Worm (Caenorhabditis elegans) whole organism, L4 larva: ENCODE measurements around the gene atg-2.

Source experiments
- F10B5.3 ChIP-seq: sonication (generic microtip); optimal IDR thresholded peaks from 2 replicates; lab custom pipeline; 2016; ENCODE audit warnings: mild to moderate bottlenecking, missing genetic modification characterization, missing compliant biosample characterization
- F44E2.7 ChIP-seq: fragments of 200-800 bp; sonication (Bioruptor generic); IDR thresholded peaks from 2 replicates; pipeline ENCODE4 v2.1.2; 2022; ENCODE audit warnings: missing genetic modification characterization, missing compliant biosample characterization
- T26A8.4 ChIP-seq: fragments of 200-800 bp; sonication (Bioruptor generic); IDR thresholded peaks from 2 replicates; pipeline ENCODE4 v1.3.6; 2022; ENCODE audit warnings: missing genetic modification characterization, missing compliant biosample characterization
- Y48G9A.11 ChIP-seq: fragments of 200-800 bp; sonication (Bioruptor generic); IDR thresholded peaks from 2 replicates; pipeline ENCODE4 v1.3.6; 2022; ENCODE audit warnings: missing genetic modification reagents, missing genetic modification characterization, missing compliant biosample characterization
- ZK546.5 ChIP-seq, 2 experiments: sonication (generic microtip); optimal IDR thresholded peaks; 2 replicates each; lab custom pipeline; 2017; ENCODE audit warnings: missing biosample characterization in 2 of 2, missing genetic modification characterization in 2 of 2
- ama-1 ChIP-seq: fragments of 150-350 bp; optimal IDR thresholded peaks from 2 replicates; lab custom pipeline; 2014; ENCODE audit warnings: inconsistent platforms, mixed read lengths
- arid-1 ChIP-seq: fragments of 200-800 bp; sonication (Bioruptor generic); conservative IDR thresholded peaks from 2 replicates; pipeline ENCODE4 v1.3.6; 2022; ENCODE audit warnings: missing genetic modification reagents, missing genetic modification characterization, missing compliant biosample characterization
- attf-4 ChIP-seq: sonication (generic microtip); optimal IDR thresholded peaks from 3 replicates; lab custom pipeline; 2017; ENCODE audit warnings: missing biosample characterization, missing genetic modification characterization
- ceh-20 ChIP-seq: fragments of 200-800 bp; sonication (Bioruptor generic); IDR thresholded peaks from 2 replicates; pipeline ENCODE4 v1.3.6; 2022; ENCODE audit warnings: missing genetic modification reagents, missing genetic modification characterization, missing compliant biosample characterization
- ceh-32 ChIP-seq: sonication (generic microtip); optimal IDR thresholded peaks from 2 replicates; lab custom pipeline; 2016; ENCODE audit warnings: mild to moderate bottlenecking, missing genetic modification characterization, missing compliant biosample characterization; ENCODE audit not compliant: poor library complexity
- ceh-62 ChIP-seq: sonication (generic microtip); optimal IDR thresholded peaks from 2 replicates; lab custom pipeline; 2017; ENCODE audit warnings: missing biosample characterization, missing genetic modification characterization
- ctbp-1 ChIP-seq: fragments of 200-800 bp; sonication (Bioruptor generic); IDR thresholded peaks from 2 replicates; pipeline ENCODE4 v1.3.6; 2022; ENCODE audit warnings: missing genetic modification reagents, missing genetic modification characterization, missing compliant biosample characterization
- daf-16 ChIP-seq, 3 experiments: sonication (generic microtip); optimal IDR thresholded peaks; 2 replicates each; lab custom pipeline; 2016 to 2017; ENCODE audit warnings: missing genetic modification characterization in 3 of 3, missing genetic modification reagents in 3 of 3, mild to moderate bottlenecking in 2 of 3, missing compliant biosample characterization in 2 of 3, missing biosample characterization in 1 of 3, moderate library complexity in 1 of 3
- daf-19 ChIP-seq: fragments of 200-800 bp; sonication (Bioruptor generic); conservative IDR thresholded peaks from 2 replicates; pipeline ENCODE4 v1.3.6; 2022; ENCODE audit warnings: missing genetic modification characterization, missing compliant biosample characterization
- daf-8 ChIP-seq: fragments of 200-800 bp; sonication (Bioruptor generic); IDR thresholded peaks from 2 replicates; pipeline ENCODE4 v1.3.6; 2022; ENCODE audit warnings: missing genetic modification characterization, missing compliant biosample characterization
- dmd-6 ChIP-seq: fragments of 200-800 bp; sonication (Bioruptor generic); IDR thresholded peaks from 2 replicates; pipeline ENCODE4 v1.3.6; 2022; ENCODE audit warnings: missing genetic modification reagents, missing genetic modification characterization, missing compliant biosample characterization
- dmd-9 ChIP-seq: fragments of 200-800 bp; sonication (Bioruptor generic); IDR thresholded peaks from 2 replicates; pipeline ENCODE4 v1.3.6; 2022; ENCODE audit warnings: missing genetic modification reagents, missing genetic modification characterization, missing compliant biosample characterization
- dve-1 ChIP-seq: sonication (generic microtip); optimal IDR thresholded peaks from 2 replicates; lab custom pipeline; 2017; ENCODE audit warnings: antibody characterized with exemption, mild to moderate bottlenecking, missing genetic modification characterization, missing compliant biosample characterization; ENCODE audit not compliant: insufficient read depth
- fos-1 ChIP-seq: fragments of 150-350 bp; optimal IDR thresholded peaks from 2 replicates; lab custom pipeline; 2014; ENCODE audit warnings: missing biosample characterization, missing genetic modification characterization
- hlh-11 ChIP-seq: fragments of 200-800 bp; sonication (Bioruptor generic); optimal IDR thresholded peaks from 2 replicates; lab custom pipeline; 2018; ENCODE audit warnings: mild to moderate bottlenecking, missing genetic modification characterization, missing compliant biosample characterization
- lim-7 ChIP-seq: fragments of 200-800 bp; sonication (Bioruptor generic); IDR thresholded peaks from 2 replicates; pipeline ENCODE4 v1.3.6; 2022; ENCODE audit warnings: missing genetic modification characterization, missing compliant biosample characterization
- lin-15B ChIP-seq: fragments of 150-350 bp; sonication (generic microtip); optimal IDR thresholded peaks from 3 replicates; lab custom pipeline; 2014; ENCODE audit warnings: missing biosample characterization, missing genetic modification characterization
- lin-38 ChIP-seq: fragments of 200-800 bp; sonication (Bioruptor generic); IDR thresholded peaks from 2 replicates; pipeline ENCODE4 v1.3.6; 2022; ENCODE audit warnings: missing genetic modification reagents, missing genetic modification characterization, missing compliant biosample characterization
- lin-39 ChIP-seq: fragments of 150-350 bp; optimal IDR thresholded peaks from 2 replicates; lab custom pipeline; 2014; ENCODE audit warnings: missing biosample characterization, missing genetic modification reagents, missing genetic modification characterization
- mdl-1 ChIP-seq, 2 experiments: fragments of 150-350 bp in 1 of 2; sonication (generic microtip) in 1 of 2; optimal IDR thresholded peaks; 2 replicates each; lab custom pipeline; 2014 to 2017; ENCODE audit warnings: missing biosample characterization in 2 of 2, missing genetic modification characterization in 2 of 2
- mdt-29 ChIP-seq: fragments of 200-800 bp; sonication (Bioruptor generic); IDR thresholded peaks from 2 replicates; pipeline ENCODE4 v1.3.6; 2022; ENCODE audit warnings: missing genetic modification reagents, missing genetic modification characterization, missing compliant biosample characterization
- mep-1 ChIP-seq: fragments of 150-350 bp; sonication (generic microtip); optimal IDR thresholded peaks from 3 replicates; lab custom pipeline; 2014; ENCODE audit warnings: missing biosample characterization, missing genetic modification characterization
- mxl-3 ChIP-seq: fragments of 200-800 bp; sonication (Bioruptor generic); optimal IDR thresholded peaks from 2 replicates; lab custom pipeline; 2018; ENCODE audit warnings: mild to moderate bottlenecking, missing genetic modification characterization, missing compliant biosample characterization
- nhr-28 ChIP-seq: fragments of 150-350 bp; optimal IDR thresholded peaks from 2 replicates; lab custom pipeline; 2014; ENCODE audit warnings: missing biosample characterization, missing genetic modification characterization
- nhr-48 ChIP-seq: sonication (generic microtip); optimal IDR thresholded peaks from 2 replicates; lab custom pipeline; 2016; ENCODE audit warnings: mild to moderate bottlenecking, missing genetic modification characterization, missing compliant biosample characterization
- nhr-77 ChIP-seq: fragments of 150-350 bp; optimal IDR thresholded peaks from 2 replicates; lab custom pipeline; 2014; ENCODE audit warnings: missing biosample characterization, missing genetic modification characterization
- pqm-1 ChIP-seq: sonication (generic microtip); optimal IDR thresholded peaks from 2 replicates; lab custom pipeline; 2017; ENCODE audit warnings: missing biosample characterization, missing genetic modification characterization
- sdz-12 ChIP-seq: fragments of 200-800 bp; sonication (Bioruptor generic); optimal IDR thresholded peaks from 2 replicates; lab custom pipeline; 2018; ENCODE audit warnings: mild to moderate bottlenecking, missing genetic modification characterization, missing compliant biosample characterization
- snpc-4 ChIP-seq: fragments of 150-350 bp; optimal IDR thresholded peaks from 2 replicates; lab custom pipeline; 2014; ENCODE audit warnings: missing biosample characterization, missing genetic modification characterization
- spr-3 ChIP-seq: fragments of 200-800 bp; sonication (Bioruptor generic); optimal IDR thresholded peaks from 2 replicates; lab custom pipeline; 2018; ENCODE audit warnings: mild to moderate bottlenecking, missing genetic modification characterization, missing compliant biosample characterization
- unc-62 ChIP-seq, 3 experiments: fragments of 150-350 bp in 1 of 3; sonication (generic microtip); optimal IDR thresholded peaks in 2 of 3; peaks in 1 of 3; 1 replicate in 1 of 3; 2 replicates in 2 of 3; lab custom pipeline; 2014 to 2017; ENCODE audit warnings: missing biosample characterization in 3 of 3, missing genetic modification characterization in 3 of 3, missing genetic modification reagents in 3 of 3, missing genotype in 1 of 3
- vab-7 ChIP-seq: fragments of 200-800 bp; sonication (Bioruptor generic); IDR thresholded peaks from 2 replicates; pipeline ENCODE4 v1.3.6; 2022; ENCODE audit warnings: missing genetic modification reagents, missing genetic modification characterization, missing compliant biosample characterization
- zag-1 ChIP-seq: fragments of 150-350 bp; optimal IDR thresholded peaks from 2 replicates; lab custom pipeline; 2014; ENCODE audit warnings: missing biosample characterization, missing genetic modification characterization
- zfp-2 ChIP-seq: sonication (generic microtip); optimal IDR thresholded peaks from 2 replicates; lab custom pipeline; 2016; ENCODE audit warnings: mild to moderate bottlenecking, missing genetic modification characterization, missing compliant biosample characterization
- zfp-3 ChIP-seq: fragments of 200-800 bp; sonication (Bioruptor generic); conservative IDR thresholded peaks from 2 replicates; pipeline ENCODE4 v1.3.6; 2022; ENCODE audit warnings: missing genetic modification reagents, missing genetic modification characterization, missing compliant biosample characterization
- zip-2 ChIP-seq: fragments of 150-350 bp; optimal IDR thresholded peaks from 2 replicates; lab custom pipeline; 2014; ENCODE audit warnings: missing biosample characterization, missing genetic modification characterization
- ztf-11 ChIP-seq: fragments of 150-350 bp; optimal IDR thresholded peaks from 2 replicates; lab custom pipeline; 2014; ENCODE audit warnings: missing biosample characterization, missing genetic modification characterization

The atg-2 gene

ce11 chrX:6806463-6806862 is at the start of gene atg-2:
atg-2 (plus strand) TSS chrX:6806763.
- TF ChIP-seq dve-1 (tag; lab: Kevin White, UChicago) = no peak
- no peak for TF ChIP-seq lin-15B (tag; lab: Kevin White, UChicago)
- TF ChIP-seq daf-19 = no peak
- TF ChIP-seq nhr-48 (tag; lab: Kevin White, UChicago) = no peak

DNA sequence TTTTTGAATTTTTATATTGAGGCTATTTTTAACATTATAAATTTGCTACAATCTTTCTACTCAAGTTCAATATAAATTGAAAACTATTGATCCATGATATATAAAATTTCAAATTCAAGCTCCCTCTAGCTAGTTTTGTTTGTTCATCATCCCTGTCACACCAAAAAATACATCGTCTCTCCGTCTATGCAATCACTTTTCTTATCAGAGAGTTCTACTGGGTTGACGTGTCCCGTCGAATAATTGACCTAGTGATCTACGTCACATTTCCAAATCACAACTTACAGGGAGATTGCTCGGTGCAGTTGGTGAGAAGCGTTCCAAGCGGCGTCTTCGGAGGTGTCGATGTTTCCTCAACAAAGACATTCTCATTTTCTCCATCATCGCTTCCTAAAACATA is 45.4 kb upstream of the atg-2 start:
- TF ChIP-seq pqm-1 (tag; lab: Kevin White, UChicago) = peak; percentile 39
- TF ChIP-seq dmd-6 (GFP tag; lab: Robert Waterston, UW) = peak; percentile 79
- no peak for TF ChIP-seq nhr-77 (tag; lab: Kevin White, UChicago)
- TF ChIP-seq ZK546.5 (tag; optimal IDR thresholded peaks at IDR 0.05; lab: Kevin White, UChicago) = no peak
- TF ChIP-seq ceh-20 (GFP tag; lab: Robert Waterston, UW) = no peak
- TF ChIP-seq snpc-4 (tag; lab: Kevin White, UChicago) = no peak
- TF ChIP-seq daf-16 (GFP tag; optimal IDR thresholded peaks at IDR 0.05; lab: Kevin White, UChicago) = no peak
- peak; percentile 26 for TF ChIP-seq daf-16 (tag; optimal IDR thresholded peaks at IDR 0.05; lab: Kevin White, UChicago)
- TF ChIP-seq hlh-11 (tag; lab: Kevin White, UChicago) = peak; percentile 41
- TF ChIP-seq mep-1 (tag; lab: Kevin White, UChicago) = no peak
- TF ChIP-seq ceh-32 (tag; lab: Kevin White, UChicago) = no peak
- no peak for TF ChIP-seq attf-4 (tag; lab: Kevin White, UChicago)
- peak; percentile 20 for TF ChIP-seq dve-1 (tag; lab: Kevin White, UChicago)
- no peak for TF ChIP-seq F10B5.3 (tag; lab: Kevin White, UChicago)
- TF ChIP-seq unc-62 (GFP tag; optimal IDR thresholded peaks at IDR 0.05 in 1 of 2; lab: Kevin White, UChicago) = no peak
- no peak for TF ChIP-seq unc-62 (tag; optimal IDR thresholded peaks at IDR 0.05; lab: Kevin White, UChicago)
- TF ChIP-seq zfp-2 = no peak
- peak; percentile 25 for TF ChIP-seq nhr-28 (tag; lab: Kevin White, UChicago)
- 0 out of 2 replicates have a peak, but pooled peaks have one; percentile 18 for TF ChIP-seq zfp-3 (GFP tag; lab: Robert Waterston, UW)
- no peak for TF ChIP-seq ama-1 (lab: Kevin White, UChicago)
- TF ChIP-seq mxl-3 (GFP tag; lab: Kevin White, UChicago) = no peak
- TF ChIP-seq, all 104 proteins: peak for 7

ce11 chrX:6761688-6762185 is 44.8 kb upstream of the atg-2 start, which contains the start of gene abts-4:
abts-4 (minus strand) TSS chrX:6761738.
- TF ChIP-seq arid-1 (GFP tag; lab: Robert Waterston, UW) (no peak), ctbp-1 (GFP tag; lab: Robert Waterston, UW) (no peak), dmd-6 (GFP tag; lab: Robert Waterston, UW) (peak; percentile 69), dmd-9 (no peak), daf-8 (GFP tag; lab: Robert Waterston, UW) (no peak), zag-1 (tag; lab: Kevin White, UChicago) (no peak), pqm-1 (tag; lab: Kevin White, UChicago) (peak; percentile 59), lin-39 (tag; lab: Kevin White, UChicago) (no peak), spr-3 (GFP tag; lab: Kevin White, UChicago) (no peak), vab-7 (GFP tag; lab: Robert Waterston, UW) (no peak), ZK546.5 (tag; optimal IDR thresholded peaks at IDR 0.05; lab: Kevin White, UChicago) (no peak), daf-16 (GFP tag; optimal IDR thresholded peaks at IDR 0.05; lab: Kevin White, UChicago) (no peak), daf-16 (tag; optimal IDR thresholded peaks at IDR 0.05; lab: Kevin White, UChicago) (peak; percentile 5), sdz-12 (GFP tag; lab: Kevin White, UChicago) (no peak), ztf-11 (tag; lab: Kevin White, UChicago) (no peak), fos-1 (no peak), F44E2.7 (no peak), zip-2 (tag; lab: Kevin White, UChicago) (no peak), ceh-32 (tag; lab: Kevin White, UChicago) (no peak), lin-15B (tag; lab: Kevin White, UChicago) (no peak), zfp-3 (GFP tag; lab: Robert Waterston, UW) (no peak), lim-7 (GFP tag; lab: Robert Waterston, UW) (no peak), T26A8.4 (GFP tag; lab: Robert Waterston, UW) (no peak), mdt-29 (no peak), ceh-62 (tag; lab: Kevin White, UChicago) (no peak), dve-1 (tag; lab: Kevin White, UChicago) (peak; percentile 38), mdl-1 (tag; optimal IDR thresholded peaks at IDR 0.05; lab: Kevin White, UChicago) (no peak), nhr-28 (tag; lab: Kevin White, UChicago) (peak; percentile 42), lin-38 (no peak), Y48G9A.11 (no peak), unc-62 (GFP tag; optimal IDR thresholded peaks at IDR 0.05 in 1 of 2; lab: Kevin White, UChicago) (no peak), unc-62 (tag; optimal IDR thresholded peaks at IDR 0.05; lab: Kevin White, UChicago) (no peak), hlh-11 (tag; lab: Kevin White, UChicago) (no peak)
- TF ChIP-seq, all 104 proteins: peak for 5
